Worm (Caenorhabditis elegans): ENCODE results near the gene cyp-35B2.

cyp-35B2 gene

ce11 chrV:3896018-3896417 lies 45.9 kb upstream of the cyp-35B2 start:
- TF ChIP-seq snpc-1.1 (tag; optimal IDR thresholded peaks at IDR 0.05; ENCODE audit: insufficient read depth): no peak
- no peak for TF ChIP-seq mes-4 (tag; optimal IDR thresholded peaks at IDR 0.05)
- no peak for TF ChIP-seq cebp-1 (GFP tag; IDR thresholded peaks at IDR 0.05)
- no peak for TF ChIP-seq cebp-1 (tag; optimal IDR thresholded peaks at IDR 0.05)
- no peak for TF ChIP-seq T26A5.8 (tag; optimal IDR thresholded peaks at IDR 0.05)
- no peak for TF ChIP-seq B0261.1 (tag; optimal IDR thresholded peaks at IDR 0.05)
- TF ChIP-seq zim-3 (tag; optimal IDR thresholded peaks at IDR 0.05): no peak
- no peak for TF ChIP-seq attf-3 (GFP tag; conservative IDR thresholded peaks at IDR 0.05)
- TF ChIP-seq lin-54 (GFP tag; optimal IDR thresholded peaks at IDR 0.05): no peak
- no peak for TF ChIP-seq mxl-1 (tag; optimal IDR thresholded peaks at IDR 0.05)
- no peak for TF ChIP-seq ztf-25 (GFP tag; IDR thresholded peaks at IDR 0.05)
- TF ChIP-seq ceh-100 (GFP tag; IDR thresholded peaks at IDR 0.05): no peak
- TF ChIP-seq hsf-1 (GFP tag; IDR thresholded peaks at IDR 0.05): no peak
- no peak for TF ChIP-seq snpc-3.4 (tag; optimal IDR thresholded peaks at IDR 0.05)
- TF ChIP-seq nhr-179 (tag; optimal IDR thresholded peaks at IDR 0.05): no peak
- TF ChIP-seq bed-1 (GFP tag; IDR thresholded peaks at IDR 0.05): no peak
- no peak for TF ChIP-seq madf-6 (GFP tag; IDR thresholded peaks at IDR 0.05)
- no peak for TF ChIP-seq ztf-26 (tag; optimal IDR thresholded peaks at IDR 0.05)
- TF ChIP-seq ztf-28 (GFP tag; IDR thresholded peaks at IDR 0.05): no peak
- no peak for TF ChIP-seq lag-1 (GFP tag; IDR thresholded peaks at IDR 0.05)
- no peak for TF ChIP-seq ztf-22 (GFP tag; optimal IDR thresholded peaks at IDR 0.05)

DNA sequence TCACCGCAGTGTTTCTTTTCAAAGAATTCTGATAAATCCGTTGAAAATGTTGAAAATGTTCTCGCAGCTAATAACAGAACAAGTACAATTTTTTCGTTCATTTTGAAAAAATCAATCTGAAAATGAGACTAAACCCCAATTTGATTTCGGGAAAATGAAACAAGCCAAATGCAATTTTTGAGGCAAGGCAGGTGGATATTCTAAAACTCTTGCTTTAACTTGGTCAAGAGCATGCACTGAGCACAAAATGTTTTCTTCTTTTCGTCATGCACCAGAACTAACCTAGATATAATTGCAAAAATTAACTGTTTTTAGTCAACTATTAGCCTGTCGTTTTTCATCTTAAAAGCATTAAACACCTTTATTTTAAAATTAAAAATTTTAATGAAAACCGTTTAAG lies 41.9 kb upstream of the cyp-35B2 start, which contains the start of gene irld-22:
TSS of gene irld-22 (minus strand) at position 101 of the 400 bp plus-strand sequence.
- TF ChIP-seq snpc-1.3 (tag; optimal IDR thresholded peaks at IDR 0.05; ENCODE audit: insufficient read depth) (no peak), him-1 (tag; optimal IDR thresholded peaks at IDR 0.05) (no peak), snpc-3.4 (tag; optimal IDR thresholded peaks at IDR 0.05) (no peak), nhr-179 (tag; optimal IDR thresholded peaks at IDR 0.05) (no peak), ceh-27 (GFP tag; optimal IDR thresholded peaks at IDR 0.05) (no peak), madf-10 (tag; optimal IDR thresholded peaks at IDR 0.05) (no peak), F55B11.4 (tag; optimal IDR thresholded peaks at IDR 0.05; ENCODE audit: borderline replicate concordance, insufficient read depth) (no peak), lag-1 (GFP tag; IDR thresholded peaks at IDR 0.05) (no peak), cebp-1 (GFP tag; IDR thresholded peaks at IDR 0.05) (no peak), cebp-1 (tag; optimal IDR thresholded peaks at IDR 0.05) (no peak), bed-2 (GFP tag; IDR thresholded peaks at IDR 0.05) (no peak), somi-1 (GFP tag; optimal IDR thresholded peaks at IDR 0.05) (no peak), ztf-18 (tag; optimal IDR thresholded peaks at IDR 0.05) (no peak)

DNA sequence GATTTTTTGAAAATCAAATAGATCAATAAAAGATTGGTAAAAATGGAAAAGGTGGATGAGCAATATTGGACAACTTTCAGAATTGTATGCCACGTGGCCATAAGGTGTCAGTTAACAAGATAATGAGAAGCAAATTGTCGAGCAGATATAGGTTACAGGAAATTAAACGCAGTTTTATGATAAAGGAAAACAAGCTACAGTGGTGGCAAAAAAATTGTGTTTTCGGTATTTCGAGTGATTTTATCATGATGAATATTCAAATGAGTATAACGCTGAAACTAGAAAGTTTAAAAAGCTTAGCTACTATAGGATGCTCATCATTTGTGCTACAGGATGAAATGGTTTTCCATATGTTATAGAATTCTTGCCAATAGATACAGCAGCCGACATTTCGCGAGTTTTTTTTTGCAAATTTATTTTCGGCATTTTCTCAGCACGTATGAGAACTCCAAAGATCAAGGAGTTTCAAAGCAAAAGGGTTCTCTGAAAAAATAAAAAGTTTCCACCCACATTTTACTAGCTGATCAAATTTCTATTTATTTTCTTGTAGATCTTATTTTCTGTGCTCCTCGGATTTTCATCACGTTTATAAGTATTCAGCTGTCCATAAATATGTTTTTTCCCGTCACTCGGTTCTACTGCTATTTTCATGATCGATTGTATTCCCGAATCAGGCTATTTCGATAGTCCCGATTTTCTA lies 39.4 kb upstream of the cyp-35B2 start, which contains the start of the genes str-229 and srh-190:
TSS of gene str-229 (minus strand) at position 101 of the 700 bp plus-strand sequence.
TSS of gene srh-190 (plus strand) at position 650 of the 700 bp plus-strand sequence.
- TF ChIP-seq athp-1 (tag; optimal IDR thresholded peaks at IDR 0.05): no peak
- TF ChIP-seq K12H6.12 (tag; optimal IDR thresholded peaks at IDR 0.05): no peak
- TF ChIP-seq Y53F4B.3 (GFP tag; IDR thresholded peaks at IDR 0.05): no peak
- TF ChIP-seq D2030.7 (GFP tag; IDR thresholded peaks at IDR 0.05): no peak
- TF ChIP-seq hmg-1.2 (GFP tag; IDR thresholded peaks at IDR 0.05): no peak
- TF ChIP-seq fkh-3 (tag; optimal IDR thresholded peaks at IDR 0.05): no peak
- no peak for TF ChIP-seq F37B4.10 (GFP tag; IDR thresholded peaks at IDR 0.05)
- TF ChIP-seq F52B5.7 (tag; optimal IDR thresholded peaks at IDR 0.05): no peak
- no peak for TF ChIP-seq hlh-12 (tag; optimal IDR thresholded peaks at IDR 0.05)
- no peak for TF ChIP-seq ceh-79 (tag; optimal IDR thresholded peaks at IDR 0.05)
- TF ChIP-seq hsf-1 (GFP tag; IDR thresholded peaks at IDR 0.05): no peak
- no peak for TF ChIP-seq F39B2.1 (GFP tag; IDR thresholded peaks at IDR 0.05)

Measured in whole organism, young adult.